Worm (Caenorhabditis elegans): Measurements from ENCODE around the gene nhr-188.

ce11 chrV:3884550-3884949 is 26.9 kb upstream of the nhr-188 start:
- no peak for TF ChIP-seq skn-1 (tag; optimal IDR thresholded peaks at IDR 0.05)
- no peak for TF ChIP-seq dmd-9 (GFP tag; IDR thresholded peaks at IDR 0.05)
- TF ChIP-seq R02D3.7 (tag; optimal IDR thresholded peaks at IDR 0.05), result no peak
- TF ChIP-seq saeg-2 (GFP tag; IDR thresholded peaks at IDR 0.05), result no peak
- TF ChIP-seq pha-4 (GFP tag; IDR thresholded peaks at IDR 0.05), result no peak
- no peak for TF ChIP-seq pha-4 (tag; optimal IDR thresholded peaks at IDR 0.05)
- no peak for TF ChIP-seq unc-62 (GFP tag; optimal IDR thresholded peaks at IDR 0.05 in 1 of 2)
- TF ChIP-seq unc-62 (tag; optimal IDR thresholded peaks at IDR 0.05), result no peak
- no peak for TF ChIP-seq ama-1 (optimal IDR thresholded peaks at IDR 0.05)
- no peak for TF ChIP-seq ztf-11 (tag; optimal IDR thresholded peaks at IDR 0.05)
- no peak for TF ChIP-seq fkh-10 (GFP tag; optimal IDR thresholded peaks at IDR 0.05)
- TF ChIP-seq sdz-12 (GFP tag; optimal IDR thresholded peaks at IDR 0.05), result no peak
- TF ChIP-seq ces-1 (GFP tag; optimal IDR thresholded peaks at IDR 0.05), result no peak
- TF ChIP-seq lin-29 (GFP tag; IDR thresholded peaks at IDR 0.05), result no peak
- TF ChIP-seq ceh-62 (tag; optimal IDR thresholded peaks at IDR 0.05), result no peak
- no peak for TF ChIP-seq aly-2 (tag; optimal IDR thresholded peaks at IDR 0.05)
